Fruit fly (Drosophila melanogaster) whole organism, adult: Measurements from ENCODE around the gene mRpL30.

Experiments used
- CG11617 ChIP-seq: fragments of 200-800 bp; sonication (Bioruptor generic); optimal IDR thresholded peaks from 2 replicates; lab custom pipeline; 2017; ENCODE audit warnings: mild to moderate bottlenecking, missing biosample characterization, missing genetic modification reagents, missing genetic modification characterization
- CG12768 ChIP-seq: fragments of 200-800 bp; sonication (Bioruptor generic); optimal IDR thresholded peaks from 2 replicates; lab custom pipeline; 2017; ENCODE audit warnings: missing biosample characterization, missing genetic modification characterization, mild to moderate bottlenecking, moderate library complexity, missing genetic modification reagents
- CG14711 ChIP-seq: fragments of 200-800 bp; sonication (Bioruptor generic); optimal IDR thresholded peaks from 2 replicates; lab custom pipeline; 2018; ENCODE audit warnings: missing biosample characterization, mild to moderate bottlenecking, missing genetic modification characterization, moderate library complexity
- CG1620 ChIP-seq: fragments of 200-800 bp; sonication (Bioruptor generic); optimal IDR thresholded peaks from 2 replicates; lab custom pipeline; 2016; ENCODE audit warnings: missing biosample characterization, missing genetic modification characterization
- CG33017 ChIP-seq: fragments of 200-800 bp; sonication (Bioruptor generic); optimal IDR thresholded peaks from 2 replicates; lab custom pipeline; 2018; ENCODE audit warnings: missing biosample characterization, mild to moderate bottlenecking, missing genetic modification characterization, moderate library complexity
- CG5204 ChIP-seq: fragments of 200-800 bp; sonication (Bioruptor generic); optimal IDR thresholded peaks from 2 replicates; lab custom pipeline; 2016; ENCODE audit warnings: missing biosample characterization, missing genetic modification characterization
- CG7045 ChIP-seq: fragments of 200-800 bp; sonication (Bioruptor generic); optimal IDR thresholded peaks from 2 replicates; lab custom pipeline; 2017; ENCODE audit warnings: missing biosample characterization, mild to moderate bottlenecking, missing genetic modification characterization
- CG7101 ChIP-seq: fragments of 200-800 bp; sonication (Bioruptor generic); optimal IDR thresholded peaks from 2 replicates; lab custom pipeline; 2018; ENCODE audit warnings: missing biosample characterization, mild to moderate bottlenecking, missing genetic modification characterization, moderate library complexity
- Clk ChIP-seq: fragments of 200-800 bp; sonication (Bioruptor generic); optimal IDR thresholded peaks from 2 replicates; lab custom pipeline; 2017; ENCODE audit warnings: missing biosample characterization, missing genetic modification characterization
- Crg-1 ChIP-seq: fragments of 200-800 bp; sonication (Bioruptor generic); optimal IDR thresholded peaks from 2 replicates; lab custom pipeline; 2016; ENCODE audit warnings: missing biosample characterization, missing genetic modification characterization
- Hr96 ChIP-seq: fragments of 200-800 bp; sonication (Bioruptor generic); optimal IDR thresholded peaks from 2 replicates; lab custom pipeline; 2016; ENCODE audit warnings: missing biosample characterization, missing genetic modification characterization
- Mnt ChIP-seq: fragments of 200-800 bp; sonication (Bioruptor generic); optimal IDR thresholded peaks from 2 replicates; lab custom pipeline; 2016; ENCODE audit warnings: missing biosample characterization, mild to moderate bottlenecking, missing genetic modification characterization
- bab1 ChIP-seq: fragments of 200-800 bp; sonication (Bioruptor generic); optimal IDR thresholded peaks from 3 replicates; lab custom pipeline; 2019; ENCODE audit warnings: missing biosample characterization, mild to moderate bottlenecking, missing genetic modification characterization, moderate library complexity
- cic ChIP-seq: fragments of 200-800 bp; sonication (Bioruptor generic); optimal IDR thresholded peaks from 2 replicates; lab custom pipeline; 2017; ENCODE audit warnings: missing biosample characterization, mild to moderate bottlenecking, missing genetic modification characterization, moderate library complexity
- cnc ChIP-seq, 2 experiments: fragments of >200 bp; optimal IDR thresholded peaks; 2 replicates each; lab custom pipeline; 2017
- kay ChIP-seq: fragments of 200-800 bp; sonication (Bioruptor generic); peaks from one replicate; lab custom pipeline; 2016; ENCODE audit warnings: missing biosample characterization, missing genetic modification characterization, borderline replicate concordance
- ovo ChIP-seq: fragments of 200-800 bp; sonication (Bioruptor generic); optimal IDR thresholded peaks from 2 replicates; lab custom pipeline; 2016; ENCODE audit warnings: missing biosample characterization, missing genetic modification characterization
- pad ChIP-seq: fragments of 200-800 bp; sonication (Bioruptor generic); optimal IDR thresholded peaks from 3 replicates; lab custom pipeline; 2017; ENCODE audit warnings: missing biosample characterization, missing genetic modification characterization, mild to moderate bottlenecking, moderate library complexity, missing genetic modification reagents
- tj ChIP-seq: fragments of 200-800 bp; sonication (Bioruptor generic); optimal IDR thresholded peaks from 3 replicates; lab custom pipeline; 2017; ENCODE audit warnings: missing biosample characterization, mild to moderate bottlenecking, missing genetic modification characterization, moderate library complexity
- toe ChIP-seq: fragments of 200-800 bp; sonication (Bioruptor generic); optimal IDR thresholded peaks from 2 replicates; lab custom pipeline; 2016; ENCODE audit warnings: missing biosample characterization, missing genetic modification characterization

Gene mRpL30

dm6 chrX:4649751-4650150 lies 2.1 kb downstream of the mRpL30 start, which contains the start of the genes Cbp80 and Torsin:
Cbp80 (plus strand) TSS chrX:4650015.
Torsin (minus strand) TSS chrX:4650032.
- TF ChIP-seq CG33017 (tag; lab: Kevin White, UChicago), result no peak
- TF ChIP-seq Clk, result no peak
- TF ChIP-seq CG7101 (tag; lab: Kevin White, UChicago), result no peak
- no peak for TF ChIP-seq Hr96 (GFP tag; lab: Kevin White, UChicago)
- no peak for TF ChIP-seq CG12768 (GFP tag; lab: Kevin White, UChicago)
- TF ChIP-seq CG7045 (GFP tag; lab: Kevin White, UChicago), result no peak
- TF ChIP-seq Mnt (GFP tag; lab: Kevin White, UChicago), result peak; percentile 23
- peak; percentile 5 for TF ChIP-seq CG14711 (tag; lab: Kevin White, UChicago)
- TF ChIP-seq toe, result no peak
- TF ChIP-seq cnc (optimal IDR thresholded peaks at IDR 0.05; lab: Kevin White, UChicago), result no peak
- TF ChIP-seq ovo, result no peak
- peak; percentile 86 for TF ChIP-seq tj (GFP tag; lab: Kevin White, UChicago)
- TF ChIP-seq bab1 (GFP tag; lab: Kevin White, UChicago), result peak; percentile 63
- TF ChIP-seq Crg-1 (GFP tag; lab: Kevin White, UChicago), result no peak
- no peak for TF ChIP-seq pad (GFP tag; lab: Kevin White, UChicago)
- no peak for TF ChIP-seq kay (GFP tag; lab: Kevin White, UChicago)
- peak; percentile 3 for TF ChIP-seq CG1620 (GFP tag; lab: Kevin White, UChicago)
- TF ChIP-seq CG5204 (GFP tag; lab: Kevin White, UChicago), result no peak
- peak; percentile 28 for TF ChIP-seq CG11617 (GFP tag; lab: Kevin White, UChicago)
- no peak for TF ChIP-seq cic (GFP tag; lab: Kevin White, UChicago)

DNA sequence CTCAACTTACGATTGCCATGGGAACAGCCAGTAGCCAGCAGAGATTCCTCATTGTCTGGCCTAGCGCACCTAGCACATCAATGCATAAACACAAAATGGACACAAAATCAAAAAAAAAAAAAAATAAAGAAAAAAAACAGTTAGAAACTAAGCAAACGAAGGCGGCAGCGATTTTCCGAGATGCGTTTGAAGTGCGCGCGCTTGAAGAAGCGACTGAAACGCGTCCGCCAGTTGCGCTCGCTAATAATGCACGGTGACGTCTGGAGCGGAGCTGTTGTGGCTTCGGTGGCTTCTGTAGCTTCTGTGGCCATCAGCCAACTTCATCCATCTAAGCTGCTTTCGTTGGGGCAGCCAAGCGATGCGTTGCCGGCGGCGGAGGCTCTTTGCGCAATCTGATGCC lies 6.7 kb downstream of the mRpL30 start, which contains the start of gene CG15473:
Gene CG15473 (minus strand): TSS at position 101 of the 400 bp plus-strand sequence.
- no peak for TF ChIP-seq cnc (optimal IDR thresholded peaks at IDR 0.05; lab: Kevin White, UChicago)
- TF ChIP-seq Clk, result no peak
- TF ChIP-seq cic (GFP tag; lab: Kevin White, UChicago), result no peak
- no peak for TF ChIP-seq tj (GFP tag; lab: Kevin White, UChicago)
- no peak for TF ChIP-seq Hr96 (GFP tag; lab: Kevin White, UChicago)
- TF ChIP-seq pad (GFP tag; lab: Kevin White, UChicago), result no peak
- TF ChIP-seq CG12768 (GFP tag; lab: Kevin White, UChicago), result no peak
- no peak for TF ChIP-seq CG11617 (GFP tag; lab: Kevin White, UChicago)
- no peak for TF ChIP-seq ovo
- no peak for TF ChIP-seq Mnt (GFP tag; lab: Kevin White, UChicago)
- TF ChIP-seq bab1 (GFP tag; lab: Kevin White, UChicago), result no peak
- no peak for TF ChIP-seq CG5204 (GFP tag; lab: Kevin White, UChicago)
- TF ChIP-seq Crg-1 (GFP tag; lab: Kevin White, UChicago), result no peak
- TF ChIP-seq kay (GFP tag; lab: Kevin White, UChicago), result no peak
- no peak for TF ChIP-seq CG14711 (tag; lab: Kevin White, UChicago)
- TF ChIP-seq toe, result no peak
- no peak for TF ChIP-seq CG33017 (tag; lab: Kevin White, UChicago)
- no peak for TF ChIP-seq CG7101 (tag; lab: Kevin White, UChicago)

- TF ChIP-seq bab1 (GFP tag; lab: Kevin White, UChicago) (peak; percentile 13), Mnt (GFP tag; lab: Kevin White, UChicago) (no peak), toe (no peak)
Measured at dm6 chrX:4657896-4658295, 10.2 kb downstream of the mRpL30 start.

DNA sequence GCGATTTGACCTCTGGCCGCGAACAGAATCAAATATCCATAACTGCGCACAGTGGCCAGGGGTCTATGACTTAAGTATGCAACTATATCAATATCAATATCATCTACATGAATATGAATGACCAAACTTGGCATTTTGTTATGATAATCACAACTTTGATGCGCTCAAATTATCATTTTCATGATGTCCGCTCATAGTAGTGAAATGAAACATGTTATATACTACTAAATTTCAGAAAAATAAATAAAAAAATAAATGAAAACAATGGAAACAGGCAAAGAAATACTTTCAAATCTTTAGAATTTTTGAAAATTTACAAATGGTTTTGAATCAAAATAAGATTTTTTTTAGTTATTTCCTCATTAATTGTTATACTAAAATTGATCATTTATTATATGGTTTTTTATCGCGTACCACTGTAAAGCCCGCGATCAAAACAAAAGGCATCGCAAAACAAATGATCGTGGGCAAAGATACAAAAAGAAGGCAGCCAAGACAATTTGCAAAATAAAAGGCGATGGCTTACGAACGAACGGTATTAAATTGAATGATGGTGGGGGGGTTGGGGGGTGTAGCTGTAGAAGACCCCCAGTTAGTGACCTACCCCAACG lies 13.1 kb downstream of the mRpL30 start:
- TF ChIP-seq Crg-1 (GFP tag; lab: Kevin White, UChicago) (no peak), cnc (optimal IDR thresholded peaks at IDR 0.05; lab: Kevin White, UChicago) (no peak), pad (GFP tag; lab: Kevin White, UChicago) (no peak), cic (GFP tag; lab: Kevin White, UChicago) (no peak), CG7045 (GFP tag; lab: Kevin White, UChicago) (no peak), CG7101 (tag; lab: Kevin White, UChicago) (no peak), Clk (no peak), ovo (no peak), CG11617 (GFP tag; lab: Kevin White, UChicago) (no peak), bab1 (GFP tag; lab: Kevin White, UChicago) (no peak), Hr96 (GFP tag; lab: Kevin White, UChicago) (no peak), CG5204 (GFP tag; lab: Kevin White, UChicago) (no peak), CG33017 (tag; lab: Kevin White, UChicago) (no peak), CG1620 (GFP tag; lab: Kevin White, UChicago) (no peak), kay (GFP tag; lab: Kevin White, UChicago) (no peak)

dm6 chrX:4664107-4664506 lies 16.4 kb downstream of the mRpL30 start:
- no peak for TF ChIP-seq tj (GFP tag; lab: Kevin White, UChicago)
- no peak for TF ChIP-seq kay (GFP tag; lab: Kevin White, UChicago)
- TF ChIP-seq Mnt (GFP tag; lab: Kevin White, UChicago), result no peak
- TF ChIP-seq CG5204 (GFP tag; lab: Kevin White, UChicago), result no peak
- no peak for TF ChIP-seq CG12768 (GFP tag; lab: Kevin White, UChicago)
- no peak for TF ChIP-seq Hr96 (GFP tag; lab: Kevin White, UChicago)
- TF ChIP-seq CG14711 (tag; lab: Kevin White, UChicago), result no peak
- no peak for TF ChIP-seq CG7045 (GFP tag; lab: Kevin White, UChicago)
- no peak for TF ChIP-seq cnc (optimal IDR thresholded peaks at IDR 0.05; lab: Kevin White, UChicago)
- TF ChIP-seq CG1620 (GFP tag; lab: Kevin White, UChicago), result no peak
